Worm (Caenorhabditis elegans): ENCODE results near the gene C49C8.3.

C49C8.3 gene

DNA sequence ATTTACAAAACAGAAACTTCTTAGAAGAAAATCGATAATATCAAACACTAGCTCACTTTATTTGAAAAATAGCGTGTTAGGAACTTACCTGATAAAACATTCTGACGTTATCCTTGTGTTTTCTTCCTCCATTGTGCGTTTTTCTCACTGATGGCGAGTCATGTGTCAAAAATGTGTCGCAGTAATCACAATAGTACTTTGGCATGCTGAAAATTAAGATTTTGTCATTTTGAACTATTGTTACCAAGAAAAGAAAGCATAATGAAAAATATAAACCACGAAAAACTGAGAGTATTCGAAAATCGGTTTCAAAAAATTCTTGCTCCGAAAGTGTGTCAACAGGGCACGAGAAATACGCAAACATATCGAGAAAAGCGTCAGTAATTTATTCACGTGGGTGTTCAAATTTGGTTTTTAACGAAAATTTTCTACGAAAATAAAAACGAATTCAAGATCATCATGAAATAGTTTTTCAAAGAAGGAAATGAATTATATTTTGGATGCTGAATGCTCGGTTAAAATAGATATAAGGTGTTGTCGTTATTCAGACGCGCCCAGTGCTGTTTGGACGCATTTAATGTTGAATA lies 43.2 kb downstream of the C49C8.3 start, which contains the start of gene snrp-3:
Gene snrp-3 (minus strand): TSS at position 206 of the 587 bp plus-strand sequence.
- TF ChIP-seq dmd-4 (tag; optimal IDR thresholded peaks at IDR 0.05) (no peak), elt-1 (tag; optimal IDR thresholded peaks at IDR 0.05) (no peak), unc-55 (GFP tag; optimal IDR thresholded peaks at IDR 0.05) (peak; percentile 94), lin-13 (GFP tag; optimal IDR thresholded peaks at IDR 0.05) (peak; percentile 86), ZK546.5 (tag; optimal IDR thresholded peaks at IDR 0.05) (no peak), ztf-4 (tag; optimal IDR thresholded peaks at IDR 0.05) (peak; percentile 30), egl-27 (tag; optimal IDR thresholded peaks at IDR 0.05) (peak; percentile 66), ceh-82 (tag; optimal IDR thresholded peaks at IDR 0.05) (no peak), ztf-11 (tag; optimal IDR thresholded peaks at IDR 0.05) (no peak), mbf-1 (tag; optimal IDR thresholded peaks at IDR 0.05) (no peak), ztf-1 (GFP tag; conservative IDR thresholded peaks at IDR 0.05) (no peak), lin-11 (tag; optimal IDR thresholded peaks at IDR 0.05) (no peak), unc-39 (tag; optimal IDR thresholded peaks at IDR 0.05) (no peak), unc-62 (GFP tag; optimal IDR thresholded peaks at IDR 0.05) (no peak), ceh-16 (tag; optimal IDR thresholded peaks at IDR 0.05) (no peak), nhr-21 (tag; optimal IDR thresholded peaks at IDR 0.05) (peak; percentile 78), nhr-6 (tag; optimal IDR thresholded peaks at IDR 0.05) (peak; percentile 78), R02D3.7 (tag; optimal IDR thresholded peaks at IDR 0.05) (peak; percentile 16), nhr-23 (tag; optimal IDR thresholded peaks at IDR 0.05) (no peak), mab-5 (tag; optimal IDR thresholded peaks at IDR 0.05) (peak; percentile 73), gmeb-1 (tag; optimal IDR thresholded peaks at IDR 0.05) (peak; percentile 97), nhr-129 (tag; optimal IDR thresholded peaks at IDR 0.05) (peak; percentile 79), ama-1 (optimal IDR thresholded peaks at IDR 0.05) (peak; percentile 69), nhr-10 (tag; optimal IDR thresholded peaks at IDR 0.05) (peak; percentile 48), lin-39 (tag; optimal IDR thresholded peaks at IDR 0.05) (no peak), nhr-25 (tag; optimal IDR thresholded peaks at IDR 0.05) (peak; percentile 90), skn-1 (tag; optimal IDR thresholded peaks at IDR 0.05) (no peak), F13H6.1 (tag; optimal IDR thresholded peaks at IDR 0.05) (peak; percentile 83), sma-3 (GFP tag; optimal IDR thresholded peaks at IDR 0.05) (peak; percentile 71), elt-3 (tag; optimal IDR thresholded peaks at IDR 0.05) (no peak), crh-2 (tag; optimal IDR thresholded peaks at IDR 0.05) (peak; percentile 86), lsy-2 (tag; optimal IDR thresholded peaks at IDR 0.05) (peak; percentile 85 to 94), nhr-237 (tag; optimal IDR thresholded peaks at IDR 0.05) (no peak), nhr-77 (tag; optimal IDR thresholded peaks at IDR 0.05) (no peak), mdl-1 (tag; optimal IDR thresholded peaks at IDR 0.05) (peak in 1 of 2 experiments; percentile 75), snpc-4 (tag; optimal IDR thresholded peaks at IDR 0.05) (peak; percentile 55), nhr-12 (tag; optimal IDR thresholded peaks at IDR 0.05) (no peak), blmp-1 (tag; optimal IDR thresholded peaks at IDR 0.05; ENCODE audit: insufficient read depth) (no peak), peb-1 (tag; optimal IDR thresholded peaks at IDR 0.05) (no peak), alr-1 (tag; optimal IDR thresholded peaks at IDR 0.05) (no peak), sma-9 (GFP tag; optimal IDR thresholded peaks at IDR 0.05) (peak; percentile 79), sma-9 (tag; optimal IDR thresholded peaks at IDR 0.05) (no peak), C34F6.9 (tag; optimal IDR thresholded peaks at IDR 0.05) (peak; percentile 96), aly-2 (tag; optimal IDR thresholded peaks at IDR 0.05) (no peak), zag-1 (tag; optimal IDR thresholded peaks at IDR 0.05) (peak; percentile 32), sem-4 (tag; optimal IDR thresholded peaks at IDR 0.05) (peak; percentile 62), fos-1 (tag; optimal IDR thresholded peaks at IDR 0.05) (peak; percentile 43), Y55F3AM.14 (GFP tag; optimal IDR thresholded peaks at IDR 0.05) (no peak), nhr-11 (tag; optimal IDR thresholded peaks at IDR 0.05) (no peak)
